Fruit fly (Drosophila melanogaster) whole organism, embryonic: ENCODE results near the gene Cep135.
A peak's percentile ranks its signal among the peaks of the same experiment; 100 is the strongest.

Experiments
- Awh ChIP-seq: fragments of 200-800 bp; sonication (Bioruptor generic); IDR thresholded peaks from 2 replicates; pipeline ENCODE4, ENCODE4 v1.3.6; 2022; ENCODE audit warnings: missing biosample characterization, missing genetic modification characterization
- B-H1 ChIP-seq: fragments of 200-800 bp; sonication (Bioruptor generic); IDR thresholded peaks from 3 replicates; pipeline ENCODE4 v1.3.6; 2022; ENCODE audit warnings: missing biosample characterization, missing genetic modification characterization
- BEAF-32 ChIP-seq: fragments of 200-800 bp; sonication (Bioruptor generic); optimal IDR thresholded peaks from 3 replicates; lab custom pipeline; 2017; ENCODE audit warnings: missing biosample characterization, missing genetic modification characterization, mild to moderate bottlenecking, moderate library complexity, missing genetic modification reagents
- C15 ChIP-seq: fragments of 200-800 bp; sonication (Bioruptor generic); IDR thresholded peaks from 3 replicates; pipeline ENCODE4 v1.3.6; 2022; ENCODE audit warnings: missing biosample characterization, missing genetic modification characterization
- CG10267 ChIP-seq: fragments of 200-800 bp; sonication (Bioruptor generic); optimal IDR thresholded peaks from 2 replicates; lab custom pipeline; 2018; ENCODE audit warnings: missing biosample characterization, mild to moderate bottlenecking, missing genetic modification characterization, moderate library complexity
- CG10321 ChIP-seq: fragments of 200-800 bp; sonication (Bioruptor generic); IDR thresholded peaks from 2 replicates; pipeline ENCODE4 v1.3.6; 2022; ENCODE audit warnings: missing biosample characterization, missing genetic modification characterization
- CG10565 ChIP-seq: fragments of 200-800 bp; sonication (Bioruptor generic); optimal IDR thresholded peaks from 3 replicates; lab custom pipeline; 2016; ENCODE audit warnings: missing biosample characterization, mild to moderate bottlenecking, missing genetic modification characterization
- CG10959 ChIP-seq: fragments of 200-800 bp; sonication (Bioruptor generic); IDR thresholded peaks from 2 replicates; pipeline ENCODE4 v1.3.6; 2022; ENCODE audit warnings: missing biosample characterization, missing genetic modification characterization
- CG10979 ChIP-seq: fragments of 200-800 bp; sonication (Bioruptor generic); optimal IDR thresholded peaks from 2 replicates; lab custom pipeline; 2018; ENCODE audit warnings: missing biosample characterization, mild to moderate bottlenecking, missing genetic modification characterization, moderate library complexity
- CG14710 ChIP-seq: fragments of 200-800 bp; sonication (Bioruptor generic); optimal IDR thresholded peaks from 3 replicates; lab custom pipeline; 2019; ENCODE audit warnings: missing biosample characterization, mild to moderate bottlenecking, missing genetic modification characterization, moderate library complexity
- CG17328 ChIP-seq: fragments of 200-800 bp; sonication (Bioruptor generic); IDR thresholded peaks from 2 replicates; pipeline ENCODE4 v1.3.6; 2022; ENCODE audit warnings: missing biosample characterization, missing genetic modification characterization
- CG17361 ChIP-seq: fragments of 200-800 bp; sonication (Bioruptor generic); IDR thresholded peaks from 3 replicates; pipeline ENCODE4 v1.3.6; 2022; ENCODE audit warnings: missing biosample characterization, missing genetic modification characterization
- CG18599 ChIP-seq: fragments of 200-800 bp; sonication (Bioruptor generic); optimal IDR thresholded peaks from 3 replicates; lab custom pipeline; 2017; ENCODE audit warnings: missing biosample characterization, missing genetic modification characterization, mild to moderate bottlenecking, moderate library complexity, missing genetic modification reagents
- CG30403 ChIP-seq: fragments of 200-800 bp; sonication (Bioruptor generic); optimal IDR thresholded peaks from 3 replicates; lab custom pipeline; 2016; ENCODE audit warnings: missing biosample characterization, missing genetic modification characterization
- CG31224 ChIP-seq: fragments of 200-800 bp; sonication (Bioruptor generic); IDR thresholded peaks from 2 replicates; pipeline ENCODE4 v1.3.6; 2022; ENCODE audit warnings: missing biosample characterization, missing genetic modification characterization
- CG31365 ChIP-seq: fragments of 200-800 bp; sonication (Bioruptor generic); optimal IDR thresholded peaks from 2 replicates; lab custom pipeline; 2018; ENCODE audit warnings: missing biosample characterization, mild to moderate bottlenecking, missing genetic modification characterization
- CG4820 ChIP-seq: fragments of 200-800 bp; sonication (Bioruptor generic); optimal IDR thresholded peaks from 3 replicates; lab custom pipeline; 2016; ENCODE audit warnings: missing biosample characterization, missing genetic modification characterization
- CG6175 ChIP-seq: fragments of 200-800 bp; sonication (Bioruptor generic); IDR thresholded peaks from 3 replicates; pipeline ENCODE4 v1.3.6; 2022; ENCODE audit warnings: missing biosample characterization, missing genetic modification characterization
- CG6765 ChIP-seq: fragments of 200-800 bp; sonication (Bioruptor generic); optimal IDR thresholded peaks from 3 replicates; lab custom pipeline; 2017; ENCODE audit warnings: missing biosample characterization, mild to moderate bottlenecking, missing genetic modification characterization
- CG7839 ChIP-seq: fragments of 200-800 bp; sonication (Bioruptor generic); optimal IDR thresholded peaks from 3 replicates; lab custom pipeline; 2018; ENCODE audit warnings: missing biosample characterization, mild to moderate bottlenecking, missing genetic modification characterization, moderate library complexity
- CG9797 ChIP-seq: fragments of 200-800 bp; sonication (Bioruptor generic); optimal IDR thresholded peaks from 3 replicates; lab custom pipeline; 2018; ENCODE audit warnings: missing biosample characterization, mild to moderate bottlenecking, missing genetic modification characterization
- CTCF ChIP-seq: fragments of 200-800 bp; sonication (Bioruptor generic); optimal IDR thresholded peaks from 2 replicates; lab custom pipeline; 2017; ENCODE audit warnings: missing biosample characterization, mild to moderate bottlenecking, missing genetic modification characterization, moderate library complexity
- Camta ChIP-seq: fragments of 200-800 bp; sonication (Bioruptor generic); optimal IDR thresholded peaks from 2 replicates; lab custom pipeline; 2016; ENCODE audit warnings: missing biosample characterization, missing genetic modification characterization
- D ChIP-seq, 2 experiments: fragments of 200-800 bp in 1 of 2; fragments of >200 bp in 1 of 2; sonication (Bioruptor generic) in 1 of 2; optimal IDR thresholded peaks; 2 replicates in 1 of 2; 3 replicates in 1 of 2; lab custom pipeline; 2017; ENCODE audit warnings: mild to moderate bottlenecking in 1 of 2, missing biosample characterization in 1 of 2, missing genetic modification characterization in 1 of 2, missing genetic modification reagents in 1 of 2
- Dek ChIP-seq: fragments of 200-800 bp; sonication (Bioruptor generic); optimal IDR thresholded peaks from 3 replicates; lab custom pipeline; 2019; ENCODE audit warnings: missing biosample characterization, mild to moderate bottlenecking, missing genetic modification characterization, moderate library complexity
- Drgx ChIP-seq: fragments of 200-800 bp; sonication (Bioruptor generic); IDR thresholded peaks from 2 replicates; pipeline ENCODE4 v1.3.6; 2022; ENCODE audit warnings: missing biosample characterization, missing genetic modification characterization
- Ets97D ChIP-seq: fragments of 200-800 bp; sonication (Bioruptor generic); optimal IDR thresholded peaks from 3 replicates; lab custom pipeline; 2016; ENCODE audit warnings: missing biosample characterization, missing genetic modification characterization
- Fer2 ChIP-seq: fragments of 200-800 bp; sonication (Bioruptor generic); optimal IDR thresholded peaks from 2 replicates; lab custom pipeline; 2018; ENCODE audit warnings: missing biosample characterization, mild to moderate bottlenecking, missing genetic modification characterization, moderate library complexity
- NK7.1 ChIP-seq: fragments of 200-800 bp; sonication (Bioruptor generic); optimal IDR thresholded peaks from 3 replicates; lab custom pipeline; 2016; ENCODE audit warnings: missing biosample characterization, missing genetic modification characterization
- Side ChIP-seq: fragments of 200-800 bp; sonication (Bioruptor generic); optimal IDR thresholded peaks from 2 replicates; lab custom pipeline; 2016; ENCODE audit warnings: missing biosample characterization, missing genetic modification characterization
- Sox102F ChIP-seq: fragments of 200-800 bp; sonication (Bioruptor generic); optimal IDR thresholded peaks from 2 replicates; lab custom pipeline; 2018; ENCODE audit warnings: missing biosample characterization, mild to moderate bottlenecking, missing genetic modification characterization, moderate library complexity
- Vsx1 ChIP-seq: fragments of 200-800 bp; sonication (Bioruptor generic); optimal IDR thresholded peaks from 2 replicates; lab custom pipeline; 2017; ENCODE audit warnings: missing biosample characterization, mild to moderate bottlenecking, missing genetic modification characterization, missing genetic modification reagents
- aop ChIP-seq: fragments of 200-800 bp; sonication (Bioruptor generic); IDR thresholded peaks from 2 replicates; pipeline ENCODE4 v1.3.6; 2022; ENCODE audit warnings: missing biosample characterization, missing genetic modification characterization
- ato ChIP-seq: fragments of 200-800 bp; sonication (Bioruptor generic); IDR thresholded peaks from 2 replicates; pipeline ENCODE4 v1.3.6; 2022; ENCODE audit warnings: missing biosample characterization, missing genetic modification characterization; ENCODE audit not compliant: partially characterized antibody
- bbx ChIP-seq: fragments of 200-800 bp; sonication (Bioruptor generic); IDR thresholded peaks from 2 replicates; pipeline ENCODE4 v1.3.6; 2022; ENCODE audit warnings: missing biosample characterization, missing genetic modification characterization; ENCODE audit not compliant: partially characterized antibody
- dm ChIP-seq: fragments of 200-800 bp; sonication (Bioruptor generic); optimal IDR thresholded peaks from 3 replicates; lab custom pipeline; 2016; ENCODE audit warnings: missing biosample characterization, missing genetic modification characterization
- exex ChIP-seq: fragments of 200-800 bp; sonication (Bioruptor generic); optimal IDR thresholded peaks from 4 replicates; lab custom pipeline; 2018; ENCODE audit warnings: missing biosample characterization, mild to moderate bottlenecking, missing genetic modification characterization, moderate library complexity
- eyg ChIP-seq: fragments of 200-800 bp; sonication (Bioruptor generic); optimal IDR thresholded peaks from 3 replicates; lab custom pipeline; 2016; ENCODE audit warnings: missing biosample characterization, missing genetic modification characterization
- ind ChIP-seq: fragments of 200-800 bp; sonication (Bioruptor generic); optimal IDR thresholded peaks from 3 replicates; lab custom pipeline; 2016; ENCODE audit warnings: missing biosample characterization, missing genetic modification characterization
- jigr1 ChIP-seq: fragments of 200-800 bp; sonication (Bioruptor generic); IDR thresholded peaks from 3 replicates; pipeline ENCODE4 v1.3.6; 2022; ENCODE audit warnings: missing biosample characterization, missing genetic modification characterization
- lilli ChIP-seq: fragments of 200-800 bp; sonication (Bioruptor generic); optimal IDR thresholded peaks from 3 replicates; lab custom pipeline; 2016; ENCODE audit warnings: missing biosample characterization, missing genetic modification characterization
- otp ChIP-seq: fragments of 200-800 bp; sonication (Bioruptor generic); IDR thresholded peaks from 3 replicates; pipeline ENCODE4, ENCODE4 v1.3.6; 2022; ENCODE audit warnings: missing biosample characterization, missing genetic modification characterization
- phol ChIP-seq: fragments of 200-800 bp; sonication (Bioruptor generic); optimal IDR thresholded peaks from 3 replicates; lab custom pipeline; 2018; ENCODE audit warnings: missing biosample characterization, mild to moderate bottlenecking, missing genetic modification characterization, moderate library complexity
- prd ChIP-seq, 3 experiments: fragments of >200 bp in 2 of 3; fragments of 200-800 bp in 1 of 3; sonication (Bioruptor generic) in 1 of 3; optimal IDR thresholded peaks in 2 of 3; IDR thresholded peaks in 1 of 3; 2 replicates in 2 of 3; 3 replicates in 1 of 3; pipeline versions ENCODE4 v1.3.6 to Lab custom; 2017 to 2022; ENCODE audit warnings: missing biosample characterization in 1 of 3, missing genetic modification characterization in 1 of 3
- shn ChIP-seq: fragments of 200-800 bp; sonication (Bioruptor generic); optimal IDR thresholded peaks from 3 replicates; lab custom pipeline; 2016; ENCODE audit warnings: missing biosample characterization, missing genetic modification characterization
- sqz ChIP-seq: fragments of 200-800 bp; sonication (Bioruptor generic); optimal IDR thresholded peaks from 3 replicates; lab custom pipeline; 2018; ENCODE audit warnings: missing biosample characterization, mild to moderate bottlenecking, missing genetic modification characterization
- ssp ChIP-seq: fragments of 200-800 bp; sonication (Bioruptor generic); IDR thresholded peaks from 2 replicates; pipeline ENCODE4 v1.3.6; 2022; ENCODE audit warnings: missing biosample characterization, missing genetic modification characterization
- tin ChIP-seq: fragments of 200-800 bp; sonication (Bioruptor generic); optimal IDR thresholded peaks from 3 replicates; lab custom pipeline; 2016; ENCODE audit warnings: missing biosample characterization, missing genetic modification characterization
- vvl ChIP-seq: fragments of 200-800 bp; sonication (Bioruptor generic); IDR thresholded peaks from 2 replicates; pipeline ENCODE4 v1.3.6; 2022; ENCODE audit warnings: missing biosample characterization, missing genetic modification characterization
- zfh2 ChIP-seq: fragments of 200-800 bp; sonication (Bioruptor generic); optimal IDR thresholded peaks from 2 replicates; lab custom pipeline; 2016; ENCODE audit warnings: missing biosample characterization, missing genetic modification characterization

Cep135 gene

DNA sequence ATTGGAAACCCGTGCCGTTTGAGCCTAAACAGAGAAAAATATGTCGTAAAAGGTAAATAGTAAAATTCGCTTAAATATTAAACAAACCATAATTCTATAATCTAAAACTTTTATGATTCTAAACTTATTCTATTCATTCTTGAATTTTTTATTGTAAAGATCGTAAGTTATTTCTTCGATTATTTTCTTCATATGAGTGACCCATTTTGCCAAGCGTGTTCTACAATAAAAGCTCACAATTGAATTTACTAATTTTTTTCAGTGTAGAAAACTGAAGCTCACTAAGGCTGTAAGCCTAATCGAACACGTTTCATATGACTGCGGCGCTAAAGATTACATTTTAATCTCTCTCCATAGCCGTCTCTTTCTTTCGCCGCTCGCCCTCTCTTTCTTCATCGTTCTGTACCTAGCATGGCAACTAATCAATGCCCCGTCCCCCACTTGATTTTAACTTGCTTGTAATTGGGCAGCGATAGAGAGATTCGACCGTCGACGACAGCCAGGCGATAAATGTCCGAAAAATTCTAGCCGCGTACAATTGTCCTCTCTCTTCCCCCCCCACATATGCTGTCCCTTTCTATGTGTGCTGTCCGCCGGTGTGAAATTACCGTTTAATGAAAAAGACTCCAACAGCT, 55.3 kb downstream of the Cep135 start:
- TF ChIP-seq CG10979 (tag; lab: Kevin White, UChicago): peak; percentile 47
- TF ChIP-seq tin (GFP tag; lab: Kevin White, UChicago): peak; percentile 1
- no peak for TF ChIP-seq NK7.1
- TF ChIP-seq CG17328: no peak
- no peak for TF ChIP-seq CG31365 (tag; lab: Kevin White, UChicago)
- TF ChIP-seq C15: no peak
- TF ChIP-seq CG10959 (GFP tag; lab: Robert Waterston, UW): no peak
- peak; percentile 17 for TF ChIP-seq Vsx1
- TF ChIP-seq CG4820 (GFP tag; lab: Kevin White, UChicago): peak; percentile 15
- TF ChIP-seq CG30403: peak; percentile 4
- no peak for TF ChIP-seq CG17361 (GFP tag; lab: Robert Waterston, UW)
- no peak for TF ChIP-seq D (optimal IDR thresholded peaks at IDR 0.05; lab: Kevin White, UChicago)
- TF ChIP-seq D (GFP tag; optimal IDR thresholded peaks at IDR 0.05; lab: Kevin White, UChicago): peak; percentile 31
- no peak for TF ChIP-seq dm
- peak; percentile 40; the same call in 1 of the 2 replicates for TF ChIP-seq Drgx (GFP tag; lab: Robert Waterston, UW)
- TF ChIP-seq prd (optimal IDR thresholded peaks at IDR 0.05; lab: Kevin White, UChicago): no peak
- TF ChIP-seq prd (GFP tag; IDR thresholded peaks at IDR 0.05; lab: Robert Waterston, UW): no peak
- TF ChIP-seq Fer2: no peak
- TF ChIP-seq ato: no peak
- no peak for TF ChIP-seq vvl
- TF ChIP-seq shn (GFP tag; lab: Kevin White, UChicago): no peak
- TF ChIP-seq zfh2 (GFP tag; lab: Kevin White, UChicago): no peak
- TF ChIP-seq BEAF-32 (GFP tag; lab: Kevin White, UChicago): no peak
- peak; percentile 8 for TF ChIP-seq Sox102F (GFP tag; lab: Kevin White, UChicago)
- no peak for TF ChIP-seq sqz (GFP tag; lab: Kevin White, UChicago)
- no peak for TF ChIP-seq jigr1 (GFP tag; lab: Robert Waterston, UW)
- TF ChIP-seq aop (GFP tag; lab: Robert Waterston, UW): no peak
- peak; percentile 30 for TF ChIP-seq phol (tag; lab: Kevin White, UChicago)
- no peak for TF ChIP-seq B-H1 (GFP tag; lab: Robert Waterston, UW)
- no peak for TF ChIP-seq CG6765
- no peak for TF ChIP-seq lilli (GFP tag; lab: Kevin White, UChicago)
- no peak for TF ChIP-seq otp (GFP tag; lab: Robert Waterston, UW)
- peak; percentile 62 for TF ChIP-seq CG10321 (GFP tag; lab: Robert Waterston, UW)
- peak; percentile 14 for TF ChIP-seq CG10267 (tag; lab: Kevin White, UChicago)
- TF ChIP-seq CG10565: no peak
- no peak for TF ChIP-seq Dek (tag; lab: Kevin White, UChicago)
- TF ChIP-seq CTCF (GFP tag; lab: Kevin White, UChicago): no peak
- TF ChIP-seq CG18599 (GFP tag; lab: Kevin White, UChicago): peak; percentile 38
- no peak for TF ChIP-seq eyg (GFP tag; lab: Kevin White, UChicago)
- TF ChIP-seq Awh: no peak
- TF ChIP-seq CG31224: no peak
- peak; percentile 39 for TF ChIP-seq ind (GFP tag; lab: Kevin White, UChicago)
- peak; percentile 20 for TF ChIP-seq CG7839 (tag; lab: Kevin White, UChicago)
- peak; percentile 55; the same call in 1 of the 3 replicates for TF ChIP-seq CG6175 (GFP tag; lab: Robert Waterston, UW)
- TF ChIP-seq Ets97D: no peak
- no peak for TF ChIP-seq Side (GFP tag; lab: Kevin White, UChicago)
- peak; percentile 32 for TF ChIP-seq exex (tag; lab: Kevin White, UChicago)
- no peak for TF ChIP-seq Camta
- no peak for TF ChIP-seq bbx (GFP tag; lab: Robert Waterston, UW)
- TF ChIP-seq CG9797 (GFP tag; lab: Kevin White, UChicago): no peak
- peak; percentile 47 for TF ChIP-seq CG14710 (tag; lab: Kevin White, UChicago)
- no peak for TF ChIP-seq ssp (GFP tag; lab: Robert Waterston, UW)
